Fruit fly (Drosophila melanogaster) whole organism, embryonic: ENCODE measurements around the gene Pbp45.

ENCODE experiments used
- Ada2b ChIP-seq: fragments of 200-800 bp; sonication (Bioruptor generic); IDR thresholded peaks from 2 replicates; pipeline ENCODE4 v1.3.6; 2022; ENCODE audit warnings: missing biosample characterization, missing genetic modification characterization
- BEAF-32 ChIP-seq: fragments of 200-800 bp; sonication (Bioruptor generic); optimal IDR thresholded peaks from 3 replicates; lab custom pipeline; 2017; ENCODE audit warnings: missing biosample characterization, missing genetic modification characterization, mild to moderate bottlenecking, moderate library complexity, missing genetic modification reagents
- CG10267 ChIP-seq: fragments of 200-800 bp; sonication (Bioruptor generic); optimal IDR thresholded peaks from 2 replicates; lab custom pipeline; 2018; ENCODE audit warnings: missing biosample characterization, mild to moderate bottlenecking, missing genetic modification characterization, moderate library complexity
- CG12769 ChIP-seq: fragments of 200-800 bp; sonication (Bioruptor generic); optimal IDR thresholded peaks from 2 replicates; lab custom pipeline; 2019; ENCODE audit warnings: missing biosample characterization, mild to moderate bottlenecking, missing genetic modification characterization, moderate library complexity
- CG14050 ChIP-seq: fragments of 200-800 bp; sonication (Bioruptor generic); IDR thresholded peaks from 3 replicates; pipeline ENCODE4 v1.3.6; 2022; ENCODE audit warnings: missing biosample characterization, missing genetic modification characterization
- CG15514 ChIP-seq: fragments of 200-800 bp; sonication (Bioruptor generic); optimal IDR thresholded peaks from 3 replicates; lab custom pipeline; 2017; ENCODE audit warnings: missing biosample characterization, missing genetic modification characterization, mild to moderate bottlenecking, moderate library complexity, missing genetic modification reagents
- CG2120 ChIP-seq: fragments of 200-800 bp; sonication (Bioruptor generic); optimal IDR thresholded peaks from 3 replicates; lab custom pipeline; 2016; ENCODE audit warnings: missing biosample characterization, missing genetic modification characterization
- CG2129 ChIP-seq: fragments of 200-800 bp; sonication (Bioruptor generic); IDR thresholded peaks from 2 replicates; pipeline ENCODE4 v1.3.6; 2022; ENCODE audit warnings: missing biosample characterization, missing genetic modification characterization; ENCODE audit not compliant: partially characterized antibody
- CG2712 ChIP-seq: fragments of 200-800 bp; optimal IDR thresholded peaks from 3 replicates; lab custom pipeline; 2019; ENCODE audit warnings: missing biosample characterization, mild to moderate bottlenecking, missing genetic modification characterization, moderate library complexity
- CG2875 ChIP-seq: fragments of 200-800 bp; sonication (Bioruptor generic); optimal IDR thresholded peaks from 2 replicates; lab custom pipeline; 2017; ENCODE audit warnings: missing biosample characterization, mild to moderate bottlenecking, missing genetic modification characterization, missing genetic modification reagents
- CG32767 ChIP-seq: fragments of 200-800 bp; sonication (Bioruptor generic); IDR thresholded peaks from 2 replicates; pipeline ENCODE4 v1.3.6; 2022; ENCODE audit warnings: missing biosample characterization, missing genetic modification characterization
- CG33213 ChIP-seq: fragments of 200-800 bp; sonication (Bioruptor generic); optimal IDR thresholded peaks from 3 replicates; lab custom pipeline; 2016; ENCODE audit warnings: missing biosample characterization, missing genetic modification characterization
- CG3995 ChIP-seq: fragments of 200-800 bp; sonication (Bioruptor generic); optimal IDR thresholded peaks from 3 replicates; lab custom pipeline; 2016; ENCODE audit warnings: missing biosample characterization, missing genetic modification characterization
- CG4617 ChIP-seq: fragments of 200-800 bp; sonication (Bioruptor generic); optimal IDR thresholded peaks from 3 replicates; lab custom pipeline; 2016; ENCODE audit warnings: missing biosample characterization, missing genetic modification characterization, borderline replicate concordance
- CG4820 ChIP-seq: fragments of 200-800 bp; sonication (Bioruptor generic); optimal IDR thresholded peaks from 3 replicates; lab custom pipeline; 2016; ENCODE audit warnings: missing biosample characterization, missing genetic modification characterization
- CG8924 ChIP-seq: fragments of 200-800 bp; optimal IDR thresholded peaks from 3 replicates; lab custom pipeline; 2019; ENCODE audit warnings: missing biosample characterization, mild to moderate bottlenecking, missing genetic modification characterization, moderate library complexity
- CG9797 ChIP-seq: fragments of 200-800 bp; sonication (Bioruptor generic); optimal IDR thresholded peaks from 3 replicates; lab custom pipeline; 2018; ENCODE audit warnings: missing biosample characterization, mild to moderate bottlenecking, missing genetic modification characterization
- Dll ChIP-seq: fragments of 200-800 bp; sonication (Bioruptor generic); IDR thresholded peaks from 4 replicates; pipeline ENCODE4 v1.3.6; 2022; ENCODE audit warnings: missing biosample characterization, missing genetic modification characterization; ENCODE audit not compliant: partially characterized antibody
- Kr ChIP-seq: fragments of 200-800 bp; sonication (Bioruptor generic); optimal IDR thresholded peaks from 2 replicates; lab custom pipeline; 2017; ENCODE audit warnings: missing biosample characterization, mild to moderate bottlenecking, missing genetic modification characterization
- MESR4 ChIP-seq: fragments of 200-800 bp; sonication (Bioruptor generic); optimal IDR thresholded peaks from 2 replicates; lab custom pipeline; 2018; ENCODE audit warnings: missing biosample characterization, mild to moderate bottlenecking, missing genetic modification characterization, moderate library complexity
- Med ChIP-seq: fragments of 200-800 bp; sonication (Bioruptor generic); peaks from one replicate; lab custom pipeline; 2016; ENCODE audit warnings: missing biosample characterization, missing genetic modification characterization, mild to moderate bottlenecking, inconsistent platforms, moderate library complexity
- Mes4 ChIP-seq: fragments of 200-800 bp; sonication (Bioruptor generic); optimal IDR thresholded peaks from 2 replicates; lab custom pipeline; 2016; ENCODE audit warnings: missing biosample characterization, missing genetic modification characterization
- Myb ChIP-seq: fragments of 200-800 bp; sonication (Bioruptor generic); optimal IDR thresholded peaks from 2 replicates; lab custom pipeline; 2016; ENCODE audit warnings: missing biosample characterization, missing genetic modification characterization
- Oaz ChIP-seq: fragments of 200-800 bp; sonication (Bioruptor generic); IDR thresholded peaks from 2 replicates; pipeline ENCODE4 v1.3.6; 2022; ENCODE audit warnings: missing biosample characterization, missing genetic modification characterization
- Opbp ChIP-seq: fragments of 200-800 bp; sonication (Bioruptor generic); IDR thresholded peaks from 3 replicates; pipeline ENCODE4 v1.3.6; 2022; ENCODE audit warnings: missing biosample characterization, missing genetic modification characterization; ENCODE audit not compliant: partially characterized antibody
- Pdp1 ChIP-seq, 2 experiments: fragments of 200-800 bp; sonication (Bioruptor generic); optimal IDR thresholded peaks; 3 replicates each; lab custom pipeline; 2016; ENCODE audit warnings: missing biosample characterization in 2 of 2, missing genetic modification characterization in 2 of 2, mild to moderate bottlenecking in 1 of 2, moderate library complexity in 1 of 2
- Ptx1 ChIP-seq: fragments of 200-800 bp; sonication (Bioruptor generic); IDR thresholded peaks from 2 replicates; pipeline ENCODE4 v1.3.6; 2022; ENCODE audit warnings: missing biosample characterization, missing genetic modification characterization
- Rx ChIP-seq: fragments of 200-800 bp; sonication (Bioruptor generic); IDR thresholded peaks from 2 replicates; pipeline ENCODE4 v1.3.6; 2022; ENCODE audit warnings: missing biosample characterization, missing genetic modification characterization
- Sry-δ ChIP-seq: fragments of 200-800 bp; sonication (Bioruptor generic); optimal IDR thresholded peaks from 2 replicates; lab custom pipeline; 2016; ENCODE audit warnings: missing biosample characterization, missing genetic modification characterization
- ato ChIP-seq: fragments of 200-800 bp; sonication (Bioruptor generic); IDR thresholded peaks from 2 replicates; pipeline ENCODE4 v1.3.6; 2022; ENCODE audit warnings: missing biosample characterization, missing genetic modification characterization; ENCODE audit not compliant: partially characterized antibody
- bbx ChIP-seq: fragments of 200-800 bp; sonication (Bioruptor generic); IDR thresholded peaks from 2 replicates; pipeline ENCODE4 v1.3.6; 2022; ENCODE audit warnings: missing biosample characterization, missing genetic modification characterization; ENCODE audit not compliant: partially characterized antibody
- bcd ChIP-seq: fragments of 200-800 bp; sonication (Bioruptor generic); optimal IDR thresholded peaks from 2 replicates; lab custom pipeline; 2017; ENCODE audit warnings: missing biosample characterization, mild to moderate bottlenecking, missing genetic modification characterization
- bowl ChIP-seq: fragments of 200-800 bp; sonication (Bioruptor generic); IDR thresholded peaks from 2 replicates; pipeline ENCODE4 v1.3.6; 2022; ENCODE audit warnings: missing biosample characterization, missing genetic modification characterization
- btn ChIP-seq: fragments of 200-800 bp; sonication (Bioruptor generic); optimal IDR thresholded peaks from 2 replicates; lab custom pipeline; 2016; ENCODE audit warnings: missing biosample characterization, missing genetic modification characterization
- cad ChIP-seq: fragments of >200 bp; optimal IDR thresholded peaks from 2 replicates; lab custom pipeline; 2017; ENCODE audit warnings: missing biosample characterization, missing genetic modification characterization
- cato ChIP-seq: fragments of 200-800 bp; sonication (Bioruptor generic); optimal IDR thresholded peaks from 2 replicates; lab custom pipeline; 2016; ENCODE audit warnings: missing biosample characterization, missing genetic modification characterization, borderline replicate concordance
- chinmo ChIP-seq: fragments of 200-800 bp; sonication (Bioruptor generic); IDR thresholded peaks from 4 replicates; pipeline ENCODE4 v1.3.6; 2022; ENCODE audit warnings: missing biosample characterization, missing genetic modification characterization; ENCODE audit not compliant: partially characterized antibody
- ham ChIP-seq: fragments of 200-800 bp; sonication (Bioruptor generic); IDR thresholded peaks from 2 replicates; pipeline ENCODE4 v1.3.6; 2022; ENCODE audit warnings: missing biosample characterization, missing genetic modification characterization
- inv ChIP-seq: fragments of 200-800 bp; sonication (Bioruptor generic); IDR thresholded peaks from 2 replicates; pipeline ENCODE4 v1.3.6; 2022; ENCODE audit warnings: missing biosample characterization, missing genetic modification characterization; ENCODE audit not compliant: partially characterized antibody
- nmo ChIP-seq: fragments of 200-800 bp; sonication (Bioruptor generic); optimal IDR thresholded peaks from 2 replicates; lab custom pipeline; 2018; ENCODE audit warnings: missing biosample characterization, mild to moderate bottlenecking, missing genetic modification characterization, moderate library complexity
- pzg ChIP-seq: fragments of 200-800 bp; sonication (Bioruptor generic); optimal IDR thresholded peaks from 3 replicates; lab custom pipeline; 2018; ENCODE audit warnings: missing biosample characterization, mild to moderate bottlenecking, missing genetic modification characterization, moderate library complexity
- ranshi ChIP-seq: fragments of 200-800 bp; sonication (Bioruptor generic); IDR thresholded peaks from 2 replicates; pipeline ENCODE4 v1.3.6; 2022; ENCODE audit warnings: missing biosample characterization, missing genetic modification characterization
- row ChIP-seq: fragments of 200-800 bp; sonication (Bioruptor generic); IDR thresholded peaks from 3 replicates; pipeline ENCODE4 v1.3.6; 2022; ENCODE audit warnings: missing biosample characterization, missing genetic modification characterization
- sens ChIP-seq: fragments of 200-800 bp; sonication (Bioruptor generic); peaks from one replicate; lab custom pipeline; 2016; ENCODE audit warnings: missing biosample characterization, missing genetic modification characterization
- slp2 ChIP-seq: fragments of 200-800 bp; sonication (Bioruptor generic); optimal IDR thresholded peaks from 2 replicates; lab custom pipeline; 2016; ENCODE audit warnings: missing biosample characterization, missing genetic modification characterization
- sob ChIP-seq: fragments of 200-800 bp; sonication (Bioruptor generic); IDR thresholded peaks from 2 replicates; pipeline ENCODE4 v1.3.6; 2022; ENCODE audit warnings: missing biosample characterization, missing genetic modification characterization
- stwl ChIP-seq: fragments of 200-800 bp; sonication (Bioruptor generic); optimal IDR thresholded peaks from 3 replicates; lab custom pipeline; 2018; ENCODE audit warnings: missing biosample characterization, mild to moderate bottlenecking, missing genetic modification characterization, moderate library complexity
- tgo ChIP-seq: fragments of 200-800 bp; sonication (Bioruptor generic); IDR thresholded peaks from 3 replicates; pipeline ENCODE4 v1.3.6; 2022; ENCODE audit warnings: missing biosample characterization, missing genetic modification characterization
- zen ChIP-seq: fragments of 200-800 bp; sonication (Bioruptor generic); optimal IDR thresholded peaks from 3 replicates; lab custom pipeline; 2018; ENCODE audit warnings: missing biosample characterization, mild to moderate bottlenecking, missing genetic modification characterization, moderate library complexity

The Pbp45 gene

DNA sequence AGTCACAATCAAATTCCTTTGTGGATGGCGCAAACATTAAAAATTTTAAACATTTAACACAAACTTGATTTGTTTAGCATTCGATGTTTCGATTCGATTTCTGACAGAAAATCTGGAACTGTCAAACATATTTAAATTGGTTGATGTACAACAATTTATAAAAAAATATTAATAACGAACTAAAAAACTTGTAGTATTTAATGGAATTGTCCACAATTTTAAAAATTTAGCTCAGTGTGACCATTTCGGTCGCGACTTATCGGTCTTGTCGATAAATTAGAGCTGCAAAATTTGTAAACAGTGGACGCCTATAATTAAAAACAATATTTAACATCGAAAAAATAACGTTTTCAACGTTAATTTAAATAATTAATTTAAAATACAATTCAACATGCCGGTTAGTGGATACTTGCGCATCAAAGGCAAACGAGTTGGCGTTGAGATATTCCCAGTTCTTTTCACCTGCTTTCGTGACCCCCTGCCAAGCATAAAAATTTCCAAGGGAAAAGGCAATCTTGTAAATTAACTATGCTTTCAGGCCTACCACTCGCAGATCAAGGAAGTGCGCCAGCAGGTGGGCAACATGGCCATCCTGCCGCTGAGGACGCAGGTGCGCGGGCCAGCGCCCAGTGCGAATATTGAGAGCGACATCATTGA lies 4.8 kb downstream of the Pbp45 start, which contains the start of the genes CG43317 and Arpc3A:
CG43317 (minus strand) TSS at position 51 of the 657 bp plus-strand sequence.
Arpc3A (plus strand) TSS at position 274 of the 657 bp plus-strand sequence.
- no peak for TF ChIP-seq CG8924 (tag; lab: Kevin White, UChicago)
- no peak for TF ChIP-seq CG33213 (GFP tag; lab: Kevin White, UChicago)
- no peak for TF ChIP-seq ham (GFP tag; lab: Robert Waterston, UW)
- no peak for TF ChIP-seq CG32767 (GFP tag; lab: Robert Waterston, UW)
- TF ChIP-seq Rx (GFP tag; lab: Robert Waterston, UW): no peak
- TF ChIP-seq btn: no peak
- no peak for TF ChIP-seq nmo (GFP tag; lab: Kevin White, UChicago)
- TF ChIP-seq pzg (GFP tag; lab: Kevin White, UChicago): peak; percentile 25
- no peak for TF ChIP-seq bbx (GFP tag; lab: Robert Waterston, UW)
- TF ChIP-seq CG3995: peak; percentile 48
- TF ChIP-seq Dll (GFP tag; lab: Robert Waterston, UW): peak; percentile 50; the same call in 2 of the 4 replicates
- peak; percentile 46 for TF ChIP-seq BEAF-32 (GFP tag; lab: Kevin White, UChicago)
- peak; percentile 48 for TF ChIP-seq MESR4 (GFP tag; lab: Kevin White, UChicago)
- peak; percentile 15 for TF ChIP-seq Med (GFP tag; lab: Kevin White, UChicago)
- TF ChIP-seq CG10267 (tag; lab: Kevin White, UChicago): peak; percentile 33
- no peak for TF ChIP-seq Mes4 (GFP tag; lab: Kevin White, UChicago)
- TF ChIP-seq sens (GFP tag; lab: Kevin White, UChicago): peak; percentile 38
- TF ChIP-seq Sry-δ (GFP tag; lab: Kevin White, UChicago): peak; percentile 48
- TF ChIP-seq Opbp (GFP tag; lab: Robert Waterston, UW): 0 out of 3 replicates have a peak, but pooled peaks have one; percentile 40
- TF ChIP-seq CG14050 (GFP tag; lab: Robert Waterston, UW): no peak
- TF ChIP-seq tgo (GFP tag; lab: Robert Waterston, UW): no peak
- TF ChIP-seq Ptx1 (GFP tag; lab: Robert Waterston, UW): no peak
- no peak for TF ChIP-seq Pdp1 (GFP tag; optimal IDR thresholded peaks at IDR 0.05; lab: Kevin White, UChicago)
- TF ChIP-seq Oaz (GFP tag; lab: Robert Waterston, UW): no peak
- TF ChIP-seq slp2: no peak
- TF ChIP-seq CG4617 (GFP tag; lab: Kevin White, UChicago): peak; percentile 56
- peak; percentile 69 for TF ChIP-seq stwl
- no peak for TF ChIP-seq Ada2b (GFP tag; lab: Robert Waterston, UW)
- TF ChIP-seq CG2875 (GFP tag; lab: Kevin White, UChicago): no peak
- TF ChIP-seq Kr: no peak
- TF ChIP-seq CG2712: peak; percentile 6
- TF ChIP-seq inv: no peak
- peak; percentile 29 for TF ChIP-seq Myb (GFP tag; lab: Kevin White, UChicago)
- TF ChIP-seq bowl (GFP tag; lab: Robert Waterston, UW): no peak
- no peak for TF ChIP-seq ranshi (GFP tag; lab: Robert Waterston, UW)
- TF ChIP-seq CG2120: peak; percentile 4
- TF ChIP-seq cad (GFP tag; lab: Kevin White, UChicago): no peak
- no peak for TF ChIP-seq bcd (GFP tag; lab: Kevin White, UChicago)
- no peak for TF ChIP-seq ato (GFP tag; lab: Robert Waterston, UW)
- peak; percentile 17; the same call in 1 of the 3 replicates for TF ChIP-seq row
- no peak for TF ChIP-seq sob (GFP tag; lab: Robert Waterston, UW)
- peak; percentile 37 for TF ChIP-seq CG9797
- TF ChIP-seq zen (tag; lab: Kevin White, UChicago): no peak
- 0 out of 4 replicates have a peak, but pooled peaks have one; percentile 34 for TF ChIP-seq chinmo (GFP tag; lab: Robert Waterston, UW)
- peak; percentile 9 for TF ChIP-seq CG15514 (GFP tag; lab: Kevin White, UChicago)
- TF ChIP-seq CG2129: no peak
- TF ChIP-seq cato (GFP tag; lab: Kevin White, UChicago): no peak
- TF ChIP-seq CG4820 (GFP tag; lab: Kevin White, UChicago): no peak
- no peak for TF ChIP-seq CG12769 (tag; lab: Kevin White, UChicago)
